Fruit fly (Drosophila melanogaster) Kc167 (cell line): ENCODE data around the gene Jasper.

Experiments
- psq ChIP-seq: fragments of >200 bp; optimal IDR thresholded peaks from 2 replicates; lab custom pipeline; 2017; ENCODE audit warnings: missing external identifiers
- ttk ChIP-seq: sonication (Bioruptor generic); optimal IDR thresholded peaks from 2 replicates; lab custom pipeline; 2017; ENCODE audit warnings: missing external identifiers

DNA sequence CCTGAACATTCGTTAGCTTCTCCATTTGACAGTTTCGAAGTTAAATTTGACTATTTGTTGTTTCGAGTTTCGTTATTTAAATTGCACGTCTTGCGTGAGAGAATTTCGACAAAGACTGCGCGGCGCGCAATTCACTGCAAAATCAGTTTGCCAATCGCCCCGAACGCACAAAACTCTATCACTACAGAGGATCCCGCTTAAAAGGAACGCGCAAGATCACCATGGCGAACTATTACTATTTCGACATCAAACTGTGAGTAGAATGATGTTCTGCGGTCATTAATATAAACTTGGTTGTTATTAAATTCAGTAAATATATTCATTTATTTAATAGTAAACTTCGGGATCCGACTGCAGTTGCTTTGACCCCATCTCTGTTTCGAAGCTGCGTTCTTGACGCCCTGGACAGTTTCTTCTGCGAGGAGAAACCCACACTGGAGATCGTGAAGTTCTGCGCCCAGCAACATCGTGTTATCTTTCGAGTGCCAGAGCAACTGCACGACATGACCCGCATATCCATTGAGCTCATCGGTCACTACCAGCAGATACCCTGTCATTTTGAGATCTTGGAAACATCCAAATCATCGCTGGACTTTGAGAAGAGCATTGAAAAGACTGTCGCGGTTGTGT lies 3.7 kb downstream of the Jasper start, which contains the start of the genes Rpp14b and spn-A:
- TF ChIP-seq ttk (lab: Kevin White, UChicago) (no peak), psq (no peak)
